Fruit fly (Drosophila melanogaster): ENCODE results near the gene trio.

The trio gene

DNA sequence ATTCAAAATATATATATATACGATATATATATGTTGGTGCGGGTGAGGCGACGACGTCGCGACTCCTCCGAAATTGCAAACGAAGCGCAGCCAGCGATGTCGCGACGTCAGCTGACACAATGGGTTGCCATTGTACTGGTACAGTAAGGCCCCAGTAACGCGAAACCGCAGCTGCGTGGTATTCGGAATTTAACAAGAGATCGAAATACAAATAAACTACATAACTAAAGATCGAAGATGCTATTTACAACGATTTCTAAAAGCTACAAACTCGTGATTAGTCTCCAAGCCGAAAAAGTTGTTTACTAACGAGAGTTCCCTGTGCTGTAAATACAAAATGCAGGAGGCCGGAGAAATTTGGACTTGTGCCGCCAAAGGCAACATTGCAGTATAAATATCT is 2.1 kb downstream of the trio start:
- TF ChIP-seq Sin3A (optimal IDR thresholded peaks at IDR 0.05): no peak

- no peak for TF ChIP-seq psq (optimal IDR thresholded peaks at IDR 0.05)
- no peak for TF ChIP-seq insv (optimal IDR thresholded peaks at IDR 0.05)
- no peak for TF ChIP-seq Myc (optimal IDR thresholded peaks at IDR 0.05)
- no peak for TF ChIP-seq h (optimal IDR thresholded peaks at IDR 0.05)
- no peak for TF ChIP-seq Sin3A (optimal IDR thresholded peaks at IDR 0.05)
Measured at dm6 chr3L:1031716-1032115, 3.0 kb downstream of the trio start.

- no peak for TF ChIP-seq insv (optimal IDR thresholded peaks at IDR 0.05)
- TF ChIP-seq ttk (optimal IDR thresholded peaks at IDR 0.05): no peak
- no peak for TF ChIP-seq h (optimal IDR thresholded peaks at IDR 0.05)
- TF ChIP-seq Sin3A (optimal IDR thresholded peaks at IDR 0.05): no peak
Measured at dm6 chr3L:1030908-1031545, 3.6 kb downstream of the trio start.

- no peak for TF ChIP-seq Myc (optimal IDR thresholded peaks at IDR 0.05)
- TF ChIP-seq psq (optimal IDR thresholded peaks at IDR 0.05): no peak
- TF ChIP-seq h (optimal IDR thresholded peaks at IDR 0.05): no peak
- no peak for TF ChIP-seq ttk (optimal IDR thresholded peaks at IDR 0.05)
- no peak for TF ChIP-seq Sin3A (optimal IDR thresholded peaks at IDR 0.05)
- TF ChIP-seq insv (optimal IDR thresholded peaks at IDR 0.05): no peak
Measured at dm6 chr3L:1029610-1030284, 4.9 kb downstream of the trio start.

DNA sequence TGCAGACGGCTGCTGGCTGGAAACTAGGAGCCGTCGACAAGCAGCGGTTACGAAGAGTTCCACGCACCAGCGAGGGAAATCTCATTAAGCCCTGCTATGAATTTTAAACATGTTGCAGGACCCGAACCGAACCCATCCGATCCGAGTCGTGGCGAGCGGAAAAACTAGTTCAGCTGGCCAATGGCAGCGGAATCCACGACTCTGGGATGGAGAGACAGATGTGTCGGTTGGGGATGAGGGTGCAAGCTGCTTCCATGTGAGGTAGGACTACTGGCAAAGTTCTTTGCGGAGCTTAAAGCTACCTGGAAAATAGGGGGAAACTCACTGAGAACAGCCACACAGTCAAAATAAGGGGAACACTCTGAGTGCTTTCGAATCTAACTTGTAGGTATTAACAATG is 10.9 kb downstream of the trio start:
- TF ChIP-seq Myc (optimal IDR thresholded peaks at IDR 0.05): no peak
- no peak for TF ChIP-seq ttk (optimal IDR thresholded peaks at IDR 0.05)
- TF ChIP-seq psq (optimal IDR thresholded peaks at IDR 0.05): no peak
- TF ChIP-seq Sin3A (optimal IDR thresholded peaks at IDR 0.05): no peak
- TF ChIP-seq insv (optimal IDR thresholded peaks at IDR 0.05): no peak
- TF ChIP-seq h (optimal IDR thresholded peaks at IDR 0.05): no peak

DNA sequence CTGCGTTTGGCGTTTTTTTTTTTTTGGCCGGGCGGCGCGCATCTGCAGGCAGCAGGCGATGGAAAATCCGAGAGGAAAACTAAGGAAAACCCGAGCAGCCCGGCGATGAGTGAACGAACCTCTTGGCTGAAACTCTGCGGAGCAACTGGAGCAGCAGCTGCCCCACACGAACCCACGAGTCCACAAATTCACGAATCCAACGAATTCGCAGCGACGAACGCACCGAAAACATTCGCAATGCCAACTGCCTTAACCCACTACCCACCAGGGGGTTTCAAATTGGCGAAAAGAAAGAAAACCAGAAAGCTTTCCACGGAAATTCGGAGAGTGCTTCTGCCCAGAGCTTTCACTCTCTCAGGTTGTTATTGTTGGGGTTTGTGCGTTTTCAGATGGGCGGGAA is 11.9 kb downstream of the trio start:
- TF ChIP-seq h (optimal IDR thresholded peaks at IDR 0.05): no peak
- no peak for TF ChIP-seq Myc (optimal IDR thresholded peaks at IDR 0.05)
- TF ChIP-seq Sin3A (optimal IDR thresholded peaks at IDR 0.05): no peak
- no peak for TF ChIP-seq psq (optimal IDR thresholded peaks at IDR 0.05)
- TF ChIP-seq insv (optimal IDR thresholded peaks at IDR 0.05): no peak
- TF ChIP-seq ttk (optimal IDR thresholded peaks at IDR 0.05): no peak

DNA sequence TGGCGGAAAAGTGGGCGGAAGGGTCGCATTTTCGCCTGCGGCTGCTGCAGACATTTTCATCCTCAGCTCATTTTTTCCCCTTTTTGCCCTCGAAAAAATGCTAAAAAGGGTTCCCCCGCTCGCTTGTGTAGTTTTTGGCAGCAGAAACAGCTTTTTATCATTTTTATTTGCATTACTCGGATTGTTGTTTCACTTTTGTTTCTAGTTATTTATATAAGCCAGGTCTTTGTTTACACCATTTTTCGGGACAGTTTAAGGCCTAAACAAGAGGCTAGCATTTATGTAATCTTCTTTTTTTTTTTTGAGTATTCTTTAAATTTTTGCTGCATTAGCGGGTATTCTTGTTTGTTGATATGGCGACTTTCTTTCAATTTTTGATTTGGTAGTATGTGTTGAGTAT is 12.5 kb downstream of the trio start:
- no peak for TF ChIP-seq ttk (optimal IDR thresholded peaks at IDR 0.05)
- no peak for TF ChIP-seq insv (optimal IDR thresholded peaks at IDR 0.05)
- no peak for TF ChIP-seq Myc (optimal IDR thresholded peaks at IDR 0.05)
- no peak for TF ChIP-seq psq (optimal IDR thresholded peaks at IDR 0.05)

- no peak for TF ChIP-seq ttk (optimal IDR thresholded peaks at IDR 0.05)
- no peak for TF ChIP-seq Myc (optimal IDR thresholded peaks at IDR 0.05)
- TF ChIP-seq psq (optimal IDR thresholded peaks at IDR 0.05): no peak
- TF ChIP-seq insv (optimal IDR thresholded peaks at IDR 0.05): no peak
- TF ChIP-seq Sin3A (optimal IDR thresholded peaks at IDR 0.05): no peak
- TF ChIP-seq h (optimal IDR thresholded peaks at IDR 0.05): no peak
Measured at dm6 chr3L:1021642-1022041, 13.0 kb downstream of the trio start.

dm6 chr3L:1019876-1020275 is 14.8 kb downstream of the trio start:
- no peak for TF ChIP-seq h (optimal IDR thresholded peaks at IDR 0.05)
- no peak for TF ChIP-seq Myc (optimal IDR thresholded peaks at IDR 0.05)
- TF ChIP-seq Sin3A (optimal IDR thresholded peaks at IDR 0.05): no peak
- TF ChIP-seq insv (optimal IDR thresholded peaks at IDR 0.05): no peak
- no peak for TF ChIP-seq psq (optimal IDR thresholded peaks at IDR 0.05)
- no peak for TF ChIP-seq ttk (optimal IDR thresholded peaks at IDR 0.05)

DNA sequence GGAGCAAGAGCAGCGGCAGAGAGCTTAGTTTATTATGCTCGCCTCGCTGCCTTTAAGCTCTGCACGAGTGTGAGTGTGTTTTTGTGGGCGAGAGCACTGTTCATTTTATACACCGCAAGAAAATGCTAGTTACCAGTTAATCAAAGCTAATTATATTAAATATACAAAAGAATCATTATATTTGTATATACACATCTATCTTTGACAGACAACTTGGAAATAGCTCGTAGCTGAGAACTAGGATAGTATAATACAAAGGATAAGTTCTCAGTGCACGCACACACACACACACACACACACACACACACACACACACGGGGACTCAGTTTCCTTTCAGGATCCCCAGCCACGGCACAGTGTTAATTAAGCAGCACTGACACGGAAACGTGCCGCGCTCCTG is 23.7 kb downstream of the trio start:
- TF ChIP-seq psq (optimal IDR thresholded peaks at IDR 0.05) (no peak), h (optimal IDR thresholded peaks at IDR 0.05) (no peak), Myc (optimal IDR thresholded peaks at IDR 0.05) (no peak), ttk (optimal IDR thresholded peaks at IDR 0.05) (no peak), insv (optimal IDR thresholded peaks at IDR 0.05) (no peak), Sin3A (optimal IDR thresholded peaks at IDR 0.05) (no peak)

DNA sequence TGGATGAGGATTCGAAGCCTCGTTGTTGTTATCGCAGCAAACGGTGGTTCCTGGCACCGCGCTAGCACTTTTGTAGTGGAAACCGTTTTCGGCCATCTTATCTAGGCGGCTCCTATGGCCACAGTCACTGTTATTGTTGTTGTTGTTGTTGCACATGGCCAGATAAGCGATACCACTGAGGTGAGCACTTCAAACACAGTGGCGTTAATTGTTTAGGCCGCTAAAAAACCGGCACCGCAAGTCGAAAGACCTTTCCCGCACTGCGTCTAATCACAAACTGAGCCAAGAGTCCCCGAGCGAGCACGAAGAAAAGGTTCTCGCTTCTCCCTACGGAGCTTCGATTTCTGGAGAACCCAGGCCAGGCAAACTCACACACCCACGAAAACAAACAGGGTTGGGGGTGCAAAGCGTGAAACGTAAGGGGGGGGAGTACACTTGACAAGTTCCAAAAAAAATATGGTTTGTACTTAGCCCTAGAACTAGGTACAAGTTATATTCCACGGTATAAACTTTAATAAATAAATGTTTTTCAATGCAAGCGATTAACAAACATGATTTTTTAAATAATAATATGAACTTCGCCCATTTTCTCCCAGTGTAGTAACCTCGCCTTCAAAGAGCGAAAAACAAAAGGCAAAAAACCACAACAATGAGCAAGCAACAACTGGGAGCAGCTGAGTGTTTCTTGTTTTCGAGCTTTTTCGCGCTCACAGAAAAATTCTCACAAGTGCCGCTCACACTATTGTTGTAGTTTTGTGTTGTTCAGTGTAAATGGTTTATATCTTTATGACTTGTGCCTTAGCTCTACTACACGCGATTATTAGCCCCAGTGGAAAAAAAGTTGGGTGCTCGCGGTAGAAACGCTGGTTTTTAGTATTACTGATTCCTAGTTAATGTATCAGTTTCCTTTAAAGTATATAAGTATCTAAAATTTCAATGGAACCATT is 26.9 kb downstream of the trio start:
- no peak for TF ChIP-seq psq (optimal IDR thresholded peaks at IDR 0.05)
- no peak for TF ChIP-seq Myc (optimal IDR thresholded peaks at IDR 0.05)
- no peak for TF ChIP-seq h (optimal IDR thresholded peaks at IDR 0.05)
- TF ChIP-seq Sin3A (optimal IDR thresholded peaks at IDR 0.05): no peak
- TF ChIP-seq ttk (optimal IDR thresholded peaks at IDR 0.05): no peak
- no peak for TF ChIP-seq insv (optimal IDR thresholded peaks at IDR 0.05)

- TF ChIP-seq ttk (optimal IDR thresholded peaks at IDR 0.05) (no peak), Sin3A (optimal IDR thresholded peaks at IDR 0.05) (no peak), psq (optimal IDR thresholded peaks at IDR 0.05) (no peak), Myc (optimal IDR thresholded peaks at IDR 0.05) (no peak), h (optimal IDR thresholded peaks at IDR 0.05) (no peak), insv (optimal IDR thresholded peaks at IDR 0.05) (no peak)
Measured at dm6 chr3L:1005859-1006258, 28.8 kb downstream of the trio start.

Data from Kc167 (cell line).